Fruit fly (Drosophila melanogaster): ENCODE results near the gene CG2202.

CG2202 gene

DNA sequence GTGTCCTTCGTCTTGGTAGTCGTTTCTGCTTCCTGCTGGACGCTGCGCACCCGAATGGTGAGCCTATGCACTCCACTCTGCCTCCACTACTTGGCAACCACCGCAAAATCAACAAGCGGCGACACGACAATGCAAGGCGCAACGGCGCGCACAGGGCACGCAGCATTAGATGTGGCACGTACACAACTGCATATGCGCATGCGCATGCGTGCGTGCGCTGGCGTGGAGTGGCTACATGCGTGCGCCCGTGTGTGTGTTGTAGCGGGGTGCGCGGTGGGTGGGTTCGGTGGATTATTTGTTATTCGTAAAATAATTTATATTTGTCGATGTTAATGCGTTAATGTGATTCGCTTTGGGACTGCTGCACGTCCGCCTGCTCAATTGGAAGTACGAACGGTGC lies 12.9 kb upstream of the CG2202 start (continued):
- TF ChIP-seq Hr39 (optimal IDR thresholded peaks at IDR 0.05) (peak; percentile 99), CG7372 (GFP tag; IDR thresholded peaks at IDR 0.05) (no peak), bbx (GFP tag; IDR thresholded peaks at IDR 0.05; ENCODE audit: partially characterized antibody) (no peak), CG7556 (GFP tag; optimal IDR thresholded peaks at IDR 0.05) (no peak), CG10979 (tag; optimal IDR thresholded peaks at IDR 0.05) (no peak), ind (GFP tag; optimal IDR thresholded peaks at IDR 0.05) (no peak), sim (GFP tag; IDR thresholded peaks at IDR 0.05) (no peak), Gug (GFP tag; IDR thresholded peaks at IDR 0.05) (no peak), vfl (GFP tag; optimal IDR thresholded peaks at IDR 0.05) (no peak), ato (GFP tag; IDR thresholded peaks at IDR 0.05; ENCODE audit: partially characterized antibody) (0 out of 2 replicates have a peak, but pooled peaks have one; percentile 14), lbe (GFP tag; optimal IDR thresholded peaks at IDR 0.05) (no peak), Camta (GFP tag; optimal IDR thresholded peaks at IDR 0.05) (no peak), crp (GFP tag; optimal IDR thresholded peaks at IDR 0.05) (no peak), CG13287 (GFP tag; IDR thresholded peaks at IDR 0.05; ENCODE audit: partially characterized antibody) (no peak), Mes4 (GFP tag; optimal IDR thresholded peaks at IDR 0.05) (no peak), CG11695 (GFP tag; IDR thresholded peaks at IDR 0.05) (no peak), CG7271 (tag; optimal IDR thresholded peaks at IDR 0.05) (no peak), H2.0 (GFP tag; IDR thresholded peaks at IDR 0.05) (no peak), Nf-YA (GFP tag; IDR thresholded peaks at IDR 0.05) (no peak), trh (GFP tag; optimal IDR thresholded peaks at IDR 0.05) (no peak), CG1647 (GFP tag; optimal IDR thresholded peaks at IDR 0.05) (no peak), Bteb2 (GFP tag; optimal IDR thresholded peaks at IDR 0.05) (no peak), slp2 (GFP tag; optimal IDR thresholded peaks at IDR 0.05) (no peak), CG16813 (GFP tag; IDR thresholded peaks at IDR 0.05; ENCODE audit: partially characterized antibody) (no peak), kni (GFP tag; optimal IDR thresholded peaks at IDR 0.05) (peak; percentile 60), CoRest (tag; optimal IDR thresholded peaks at IDR 0.05) (no peak), CG1024 (GFP tag; IDR thresholded peaks at IDR 0.05) (no peak), CG10959 (GFP tag; IDR thresholded peaks at IDR 0.05) (no peak), Optix (GFP tag; IDR thresholded peaks at IDR 0.05) (no peak), vnd (GFP tag; IDR thresholded peaks at IDR 0.05; ENCODE audit: partially characterized antibody) (no peak), BtbVII (GFP tag; optimal IDR thresholded peaks at IDR 0.05) (no peak), CG6765 (GFP tag; optimal IDR thresholded peaks at IDR 0.05) (no peak), Antp (GFP tag; optimal IDR thresholded peaks at IDR 0.05) (no peak), CG5245 (GFP tag; optimal IDR thresholded peaks at IDR 0.05) (no peak), CG14014 (GFP tag; IDR thresholded peaks at IDR 0.05) (no peak), gro (GFP tag; optimal IDR thresholded peaks at IDR 0.05) (no peak), CG14860 (GFP tag; IDR thresholded peaks at IDR 0.05; ENCODE audit: partially characterized antibody) (0 out of 3 replicates have a peak, but pooled peaks have one; percentile 28), CG2129 (GFP tag; IDR thresholded peaks at IDR 0.05; ENCODE audit: partially characterized antibody) (no peak), CG14710 (tag; optimal IDR thresholded peaks at IDR 0.05) (no peak), CG10147 (GFP tag; optimal IDR thresholded peaks at IDR 0.05) (no peak), lilli (GFP tag; optimal IDR thresholded peaks at IDR 0.05) (no peak), Jarid2 (GFP tag; optimal IDR thresholded peaks at IDR 0.05) (no peak), jigr1 (GFP tag; IDR thresholded peaks at IDR 0.05) (no peak), Adf1 (GFP tag; IDR thresholded peaks at IDR 0.05) (no peak), gcm2 (GFP tag; optimal IDR thresholded peaks at IDR 0.05) (no peak), lab (GFP tag; optimal IDR thresholded peaks at IDR 0.05) (no peak), CG1233 (GFP tag; optimal IDR thresholded peaks at IDR 0.05) (no peak), otp (GFP tag; IDR thresholded peaks at IDR 0.05) (0 out of 3 replicates have a peak, but pooled peaks have one; percentile 28), esg (GFP tag; conservative IDR thresholded peaks at IDR 0.05) (no peak), sens (GFP tag) (peak; percentile 32), CG1792 (GFP tag; optimal IDR thresholded peaks at IDR 0.05) (no peak), CG6272 (GFP tag; IDR thresholded peaks at IDR 0.05) (no peak)
